Fruit fly (Drosophila melanogaster): ENCODE results near the gene CG34426.

CG34426 gene

DNA sequence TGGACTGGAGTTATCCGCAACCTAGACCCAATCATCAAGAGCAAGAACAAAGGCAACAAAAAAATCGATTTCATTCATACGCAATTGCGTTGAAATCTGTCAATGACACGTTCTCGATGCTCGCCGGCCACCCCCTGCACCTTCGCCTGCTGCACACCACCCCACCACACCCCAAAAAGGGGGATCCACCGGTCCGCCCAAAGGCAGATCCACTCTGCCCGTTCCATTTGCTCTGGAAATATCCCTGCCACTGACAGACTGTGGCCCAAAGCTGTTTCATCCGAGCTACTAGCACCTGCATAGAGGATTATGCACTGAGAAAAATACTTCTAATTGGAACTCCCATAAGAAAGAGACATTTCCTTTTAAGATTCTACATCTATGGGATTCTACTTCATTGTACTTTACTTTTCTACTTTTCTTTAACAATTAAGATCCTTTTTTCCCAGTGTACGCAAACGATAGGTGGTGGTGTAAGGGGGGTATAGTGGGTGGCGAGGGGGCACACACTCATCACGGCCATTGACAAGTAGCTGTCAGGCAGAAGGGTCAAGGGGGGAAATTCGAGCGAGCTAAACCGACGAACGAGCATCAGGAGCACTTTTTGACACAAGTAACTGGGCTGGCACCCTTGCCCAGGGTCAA is 21.6 kb downstream of the CG34426 start (continued):
- TF ChIP-seq CG10543 (GFP tag; optimal IDR thresholded peaks at IDR 0.05) (no peak), Max (GFP tag; optimal IDR thresholded peaks at IDR 0.05) (no peak), CG6765 (GFP tag; optimal IDR thresholded peaks at IDR 0.05) (no peak), sug (tag; optimal IDR thresholded peaks at IDR 0.05) (no peak), Hand (GFP tag; optimal IDR thresholded peaks at IDR 0.05) (no peak), Neu2 (GFP tag; optimal IDR thresholded peaks at IDR 0.05; ENCODE audit: borderline replicate concordance) (no peak), Camta (GFP tag; optimal IDR thresholded peaks at IDR 0.05) (no peak), fru (optimal IDR thresholded peaks at IDR 0.05) (no peak), ind (GFP tag; optimal IDR thresholded peaks at IDR 0.05) (peak; percentile 33), CG1602 (GFP tag; optimal IDR thresholded peaks at IDR 0.05) (peak; percentile 44), stwl (tag; optimal IDR thresholded peaks at IDR 0.05) (no peak), CG14014 (GFP tag; IDR thresholded peaks at IDR 0.05) (0 out of 2 replicates have a peak, but pooled peaks have one; percentile 22), chm (GFP tag; IDR thresholded peaks at IDR 0.05) (no peak), CG6854 (GFP tag; optimal IDR thresholded peaks at IDR 0.05) (no peak), CoRest (tag; optimal IDR thresholded peaks at IDR 0.05) (peak; percentile 46), pum (GFP tag; optimal IDR thresholded peaks at IDR 0.05) (no peak), crc (GFP tag; optimal IDR thresholded peaks at IDR 0.05) (no peak), lilli (GFP tag; optimal IDR thresholded peaks at IDR 0.05) (peak; percentile 29), CG31388 (GFP tag; optimal IDR thresholded peaks at IDR 0.05) (no peak), CG30020 (tag; optimal IDR thresholded peaks at IDR 0.05) (no peak), H15 (GFP tag; IDR thresholded peaks at IDR 0.05) (peak; percentile 35; the same call in 1 of the 3 replicates), CG7963 (GFP tag; IDR thresholded peaks at IDR 0.05; ENCODE audit: partially characterized antibody) (no peak), CG4617 (GFP tag; optimal IDR thresholded peaks at IDR 0.05; ENCODE audit: borderline replicate concordance) (no peak), CG5245 (GFP tag; optimal IDR thresholded peaks at IDR 0.05) (peak; percentile 20), unc-4 (GFP tag; IDR thresholded peaks at IDR 0.05; ENCODE audit: partially characterized antibody) (no peak), CG4360 (GFP tag; IDR thresholded peaks at IDR 0.05) (no peak), Bdp1 (GFP tag; optimal IDR thresholded peaks at IDR 0.05) (no peak), Hey (tag; optimal IDR thresholded peaks at IDR 0.05) (no peak), Atf6 (GFP tag; IDR thresholded peaks at IDR 0.05) (0 out of 2 replicates have a peak, but pooled peaks have one; percentile 29), CG9215 (GFP tag; IDR thresholded peaks at IDR 0.05) (0 out of 2 replicates have a peak, but pooled peaks have one; percentile 31), Ssrp (tag; optimal IDR thresholded peaks at IDR 0.05) (peak; percentile 57), sima (GFP tag; optimal IDR thresholded peaks at IDR 0.05) (no peak), CG15011 (GFP tag; optimal IDR thresholded peaks at IDR 0.05) (no peak), TFAM (GFP tag; optimal IDR thresholded peaks at IDR 0.05) (no peak), Ada2b (GFP tag; IDR thresholded peaks at IDR 0.05) (peak; percentile 53; the same call in 1 of the 2 replicates), slbo (GFP tag; IDR thresholded peaks at IDR 0.05) (peak; percentile 73), CG18476 (GFP tag; optimal IDR thresholded peaks at IDR 0.05) (peak; percentile 0), Dip3 (GFP tag; optimal IDR thresholded peaks at IDR 0.05) (peak; percentile 20), Dbx (GFP tag; IDR thresholded peaks at IDR 0.05) (no peak), az2 (GFP tag; optimal IDR thresholded peaks at IDR 0.05) (peak; percentile 32), CG11093 (GFP tag; IDR thresholded peaks at IDR 0.05) (peak; percentile 64; the same call in 2 of the 3 replicates), knrl (GFP tag; IDR thresholded peaks at IDR 0.05; ENCODE audit: partially characterized antibody) (0 out of 3 replicates have a peak, but pooled peaks have one; percentile 15), Six4 (GFP tag; optimal IDR thresholded peaks at IDR 0.05) (peak; percentile 54), Spps (tag; optimal IDR thresholded peaks at IDR 0.05) (peak; percentile 37), CG16863 (GFP tag; optimal IDR thresholded peaks at IDR 0.05) (no peak), CG15601 (tag; optimal IDR thresholded peaks at IDR 0.05) (peak; percentile 37), CG10366 (GFP tag; IDR thresholded peaks at IDR 0.05) (peak; percentile 31; the same call in 1 of the 2 replicates), E2f2 (GFP tag; IDR thresholded peaks at IDR 0.05) (no peak), eyg (GFP tag; optimal IDR thresholded peaks at IDR 0.05) (no peak), dpn (GFP tag; optimal IDR thresholded peaks at IDR 0.05) (peak; percentile 3 to 48), CG11696 (GFP tag; IDR thresholded peaks at IDR 0.05) (no peak)

All from whole organism, embryonic.